Worm (Caenorhabditis elegans) whole organism, young adult: ENCODE data around the gene Y53G8AR.5.
"Not testable (repeated sequence)": the region's sequence is repeated elsewhere in the genome, so short reads cannot be mapped to it uniquely, and the experiment has no call there.

Source experiments
- B0019.2 ChIP-seq: fragments of 200-800 bp; sonication (Bioruptor generic); conservative IDR thresholded peaks from 2 replicates; pipeline ENCODE4 v1.3.6; 2022; ENCODE audit warnings: missing genetic modification reagents, missing genetic modification characterization, missing compliant biosample characterization
- C17E4.6 ChIP-seq: fragments of 200-800 bp; sonication (Bioruptor generic); IDR thresholded peaks from 2 replicates; pipeline ENCODE4 v1.3.6; 2022; ENCODE audit warnings: missing genetic modification reagents, missing genetic modification characterization, missing compliant biosample characterization
- F39B2.1 ChIP-seq: fragments of 200-800 bp; sonication (Bioruptor generic); IDR thresholded peaks from 2 replicates; pipeline ENCODE4 v1.3.6; 2022; ENCODE audit warnings: missing genetic modification reagents, missing genetic modification characterization, missing compliant biosample characterization
- F52B5.7 ChIP-seq: sonication (generic microtip); optimal IDR thresholded peaks from 2 replicates; lab custom pipeline; 2016; ENCODE audit warnings: mild to moderate bottlenecking, missing genetic modification characterization, missing compliant biosample characterization
- F57C9.4 ChIP-seq: sonication (generic microtip); optimal IDR thresholded peaks from 2 replicates; lab custom pipeline; 2017; ENCODE audit warnings: mild to moderate bottlenecking, missing genetic modification characterization, missing compliant biosample characterization
- T07F8.4 ChIP-seq: sonication (generic microtip); optimal IDR thresholded peaks from 2 replicates; lab custom pipeline; 2016; ENCODE audit warnings: mild to moderate bottlenecking, missing genetic modification characterization, moderate library complexity, missing compliant biosample characterization
- Y53F4B.3 ChIP-seq: fragments of 200-800 bp; sonication (Bioruptor generic); IDR thresholded peaks from 2 replicates; pipeline ENCODE4 v1.3.6; 2022; ENCODE audit warnings: missing genetic modification reagents, missing genetic modification characterization, missing compliant biosample characterization
- Y53G8AR.9 ChIP-seq: fragments of 200-800 bp; sonication (Bioruptor generic); conservative IDR thresholded peaks from 2 replicates; pipeline ENCODE4 v1.3.6; 2022; ENCODE audit warnings: missing genetic modification reagents, missing genetic modification characterization, missing compliant biosample characterization
- aptf-2 ChIP-seq: fragments of 200-800 bp; sonication (Bioruptor generic); conservative IDR thresholded peaks from 2 replicates; pipeline ENCODE4 v1.3.6; 2022; ENCODE audit warnings: missing genetic modification reagents, missing genetic modification characterization, missing compliant biosample characterization
- aptf-3 ChIP-seq: fragments of 200-800 bp; sonication (Bioruptor generic); IDR thresholded peaks from 2 replicates; pipeline ENCODE4 v1.3.6; 2022; ENCODE audit warnings: missing genetic modification characterization, missing compliant biosample characterization
- attf-6 ChIP-seq: fragments of 200-800 bp; sonication (Bioruptor generic); IDR thresholded peaks from 2 replicates; pipeline ENCODE4 v1.3.6; 2022; ENCODE audit warnings: missing genetic modification reagents, missing genetic modification characterization, missing compliant biosample characterization
- bed-1 ChIP-seq: fragments of 200-800 bp; sonication (Bioruptor generic); IDR thresholded peaks from 2 replicates; pipeline ENCODE4 v1.3.6; 2022; ENCODE audit warnings: missing genetic modification reagents, missing genetic modification characterization, missing compliant biosample characterization
- cebp-2 ChIP-seq: fragments of 200-800 bp; sonication (Bioruptor generic); IDR thresholded peaks from 2 replicates; pipeline ENCODE4 v1.3.6; 2022; ENCODE audit warnings: missing genetic modification characterization, missing compliant biosample characterization
- ceh-40 ChIP-seq: fragments of 200-800 bp; sonication (Bioruptor generic); IDR thresholded peaks from 2 replicates; pipeline ENCODE4 v1.3.6; 2022; ENCODE audit warnings: missing genetic modification characterization, missing compliant biosample characterization
- dpff-1 ChIP-seq: sonication (generic microtip); optimal IDR thresholded peaks from 2 replicates; lab custom pipeline; 2017; ENCODE audit warnings: mild to moderate bottlenecking, missing genetic modification characterization, missing compliant biosample characterization
- hlh-12 ChIP-seq: sonication (generic microtip); optimal IDR thresholded peaks from 2 replicates; lab custom pipeline; 2016; ENCODE audit warnings: missing genetic modification characterization, missing compliant biosample characterization
- hmg-1.2 ChIP-seq: fragments of 200-800 bp; sonication (Bioruptor generic); IDR thresholded peaks from 2 replicates; pipeline ENCODE4 v1.3.6; 2022; ENCODE audit warnings: missing genetic modification reagents, missing genetic modification characterization, missing compliant biosample characterization
- hmg-20 ChIP-seq: fragments of 200-800 bp; sonication (Bioruptor generic); IDR thresholded peaks from 2 replicates; pipeline ENCODE4 v1.3.6; 2022; ENCODE audit warnings: missing genetic modification reagents, missing genetic modification characterization, missing compliant biosample characterization
- lin-35 ChIP-seq, 3 experiments: fragments of 150-350 bp in 2 of 3; sonication (generic microtip) in 1 of 3; optimal IDR thresholded peaks; 2 replicates each; lab custom pipeline; 2014 to 2018; ENCODE audit warnings: missing biosample characterization in 3 of 3, missing genetic modification characterization in 3 of 3, missing genetic modification reagents in 3 of 3
- lin-54 ChIP-seq: fragments of 200-800 bp; sonication (Bioruptor generic); optimal IDR thresholded peaks from 2 replicates; lab custom pipeline; 2018; ENCODE audit warnings: mild to moderate bottlenecking, missing genetic modification characterization, missing compliant biosample characterization
- madf-10 ChIP-seq: sonication (generic microtip); optimal IDR thresholded peaks from 2 replicates; lab custom pipeline; 2016; ENCODE audit warnings: mild to moderate bottlenecking, missing genetic modification characterization, missing compliant biosample characterization
- madf-6 ChIP-seq: fragments of 200-800 bp; sonication (Bioruptor generic); IDR thresholded peaks from 2 replicates; pipeline ENCODE4 v1.3.6; 2022; ENCODE audit warnings: missing genetic modification reagents, missing genetic modification characterization, missing compliant biosample characterization
- mcd-1 ChIP-seq: fragments of 200-800 bp; sonication (Bioruptor generic); IDR thresholded peaks from 2 replicates; pipeline ENCODE4 v1.3.6; 2022; ENCODE audit warnings: missing genetic modification reagents, missing genetic modification characterization, missing compliant biosample characterization
- nhr-120 ChIP-seq: fragments of 200-800 bp; sonication (Bioruptor generic); IDR thresholded peaks from 2 replicates; pipeline ENCODE4 v1.3.6; 2022; ENCODE audit warnings: missing genetic modification characterization, missing compliant biosample characterization
- nhr-179 ChIP-seq: sonication (generic microtip); optimal IDR thresholded peaks from 2 replicates; lab custom pipeline; 2016; ENCODE audit warnings: mild to moderate bottlenecking, missing genetic modification characterization, missing compliant biosample characterization
- nhr-80 ChIP-seq: sonication (generic microtip); optimal IDR thresholded peaks from 2 replicates; lab custom pipeline; 2016; ENCODE audit warnings: missing genetic modification characterization, missing compliant biosample characterization
- nhr-90 ChIP-seq: sonication (generic microtip); optimal IDR thresholded peaks from 2 replicates; lab custom pipeline; 2016; ENCODE audit warnings: missing genotype, mild to moderate bottlenecking, missing genetic modification characterization, missing compliant biosample characterization
- pbrm-1 ChIP-seq: fragments of 200-800 bp; sonication (Bioruptor generic); IDR thresholded peaks from 2 replicates; pipeline ENCODE4 v1.3.6; 2022; ENCODE audit warnings: missing genetic modification reagents, missing genetic modification characterization, missing compliant biosample characterization
- rcor-1 ChIP-seq: fragments of 200-800 bp; sonication (Bioruptor generic); IDR thresholded peaks from 2 replicates; pipeline ENCODE4 v1.3.6; 2022; ENCODE audit warnings: missing genetic modification reagents, missing genetic modification characterization, missing compliant biosample characterization
- sdz-38 ChIP-seq: sonication (generic microtip); optimal IDR thresholded peaks from 2 replicates; lab custom pipeline; 2016; ENCODE audit warnings: missing genotype, missing genetic modification characterization, missing compliant biosample characterization
- sea-2 ChIP-seq: fragments of 200-800 bp; sonication (Bioruptor generic); IDR thresholded peaks from 2 replicates; pipeline ENCODE4 v1.3.6; 2022; ENCODE audit warnings: missing genetic modification characterization, missing compliant biosample characterization
- snpc-3.4 ChIP-seq: sonication (generic microtip); optimal IDR thresholded peaks from 2 replicates; lab custom pipeline; 2017; ENCODE audit warnings: missing genetic modification characterization, mild to moderate bottlenecking, missing compliant biosample characterization, antibody characterized with exemption, moderate library complexity, missing genotype, missing genetic modification reagents
- unc-62 ChIP-seq: fragments of 150-350 bp; optimal IDR thresholded peaks from 2 replicates; lab custom pipeline; 2014; ENCODE audit warnings: missing biosample characterization, missing genetic modification reagents, missing genetic modification characterization
- ztf-6 ChIP-seq: fragments of 200-800 bp; sonication (Bioruptor generic); IDR thresholded peaks from 2 replicates; pipeline ENCODE4 v1.3.6; 2022; ENCODE audit warnings: missing genetic modification reagents, missing genetic modification characterization, missing compliant biosample characterization

Gene Y53G8AR.5

ce11 chrIII:3255575-3255974 lies 41.7 kb upstream of the Y53G8AR.5 start, which contains the start of gene Y53G8AM.4:
Gene Y53G8AM.4 (minus strand): TSS chrIII:3255675.
- TF ChIP-seq rcor-1 (GFP tag; lab: Robert Waterston, UW): no peak
- no peak for TF ChIP-seq cebp-2 (GFP tag; lab: Robert Waterston, UW)
- no peak for TF ChIP-seq F39B2.1 (GFP tag; lab: Robert Waterston, UW)
- no peak for TF ChIP-seq Y53G8AR.9 (GFP tag; lab: Robert Waterston, UW)
- TF ChIP-seq lin-35 (GFP tag; optimal IDR thresholded peaks at IDR 0.05; lab: Kevin White, UChicago): no peak
- no peak for TF ChIP-seq Y53F4B.3 (GFP tag; lab: Robert Waterston, UW)
- no peak for TF ChIP-seq sdz-38 (tag; lab: Kevin White, UChicago)

DNA sequence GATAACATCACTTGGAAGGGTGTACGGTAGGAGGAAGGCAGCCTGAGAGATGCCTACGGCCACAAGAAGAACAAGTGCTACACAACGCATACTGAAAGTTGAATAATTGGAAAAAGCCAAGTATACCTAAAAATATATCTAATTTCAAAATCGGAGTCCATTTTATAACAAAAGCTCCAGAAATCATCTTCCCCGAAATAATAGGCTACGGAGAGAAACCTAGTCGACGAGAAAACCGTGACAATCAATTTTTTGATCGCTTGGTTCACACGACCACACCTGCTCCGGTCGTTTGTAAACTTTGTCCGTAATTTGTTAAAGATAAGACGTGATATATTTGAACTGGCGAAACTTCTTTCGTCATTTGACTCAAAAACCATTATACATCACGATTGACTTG lies 38.9 kb upstream of the Y53G8AR.5 start, which contains the start of gene nspg-7.2:
Gene nspg-7.2 (minus strand): TSS at position 101 of the 400 bp plus-strand sequence.
- TF ChIP-seq aptf-3 (GFP tag; lab: Robert Waterston, UW) (no peak), nhr-90 (no peak), F52B5.7 (tag; lab: Kevin White, UChicago) (no peak), B0019.2 (GFP tag; lab: Robert Waterston, UW) (no peak), cebp-2 (GFP tag; lab: Robert Waterston, UW) (no peak), T07F8.4 (tag; lab: Kevin White, UChicago) (no peak)
- TF ChIP-seq, all 124 proteins: peak for 0

DNA sequence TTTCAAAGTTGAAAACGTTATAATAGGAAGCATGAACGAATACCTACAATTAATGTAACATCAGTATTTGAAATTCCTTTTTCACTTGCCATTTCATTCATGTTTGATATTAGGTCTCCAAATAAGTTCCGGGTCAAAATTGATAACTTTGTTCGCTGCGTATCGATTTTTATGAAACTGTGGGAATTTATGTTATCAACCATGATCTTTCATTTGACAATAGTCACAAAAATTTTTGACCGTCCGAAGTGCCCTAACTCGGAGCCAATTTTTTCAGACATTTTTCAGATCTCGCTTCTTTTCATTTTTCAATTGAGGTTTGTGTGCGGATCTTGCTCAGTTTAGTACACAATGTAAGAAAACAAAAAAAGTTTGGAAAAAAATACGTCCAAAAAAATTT lies 37.6 kb upstream of the Y53G8AR.5 start, which contains the start of gene Y53G8AM.6:
Gene Y53G8AM.6 (minus strand): TSS at position 101 of the 400 bp plus-strand sequence.
- not testable (repeated sequence) for TF ChIP-seq attf-6 (GFP tag; lab: Robert Waterston, UW); aptf-2 (GFP tag; lab: Robert Waterston, UW); lin-54 (GFP tag; lab: Kevin White, UChicago)

ce11 chrIII:3263696-3264095 lies 33.6 kb upstream of the Y53G8AR.5 start:
- no peak for TF ChIP-seq F57C9.4
- TF ChIP-seq C17E4.6 (GFP tag; lab: Robert Waterston, UW): no peak
- no peak for TF ChIP-seq nhr-179 (tag; lab: Kevin White, UChicago)
- TF ChIP-seq snpc-3.4: no peak
- no peak for TF ChIP-seq nhr-80
- no peak for TF ChIP-seq dpff-1 (tag; lab: Kevin White, UChicago)
- TF ChIP-seq ceh-40: no peak
- TF ChIP-seq hlh-12 (tag; lab: Kevin White, UChicago): no peak
- TF ChIP-seq bed-1 (GFP tag; lab: Robert Waterston, UW): no peak
- TF ChIP-seq unc-62 (GFP tag; lab: Kevin White, UChicago): no peak
- no peak for TF ChIP-seq hmg-1.2 (GFP tag; lab: Robert Waterston, UW)
- TF ChIP-seq madf-10 (tag; lab: Kevin White, UChicago): no peak
- no peak for TF ChIP-seq mcd-1
- no peak for TF ChIP-seq F39B2.1 (GFP tag; lab: Robert Waterston, UW)
- TF ChIP-seq B0019.2 (GFP tag; lab: Robert Waterston, UW): no peak
- no peak for TF ChIP-seq ztf-6 (GFP tag; lab: Robert Waterston, UW)
- TF ChIP-seq nhr-120: no peak

ce11 chrIII:3266602-3267001 lies 30.6 kb upstream of the Y53G8AR.5 start, which contains the start of gene Y53G8AM.7:
Gene Y53G8AM.7 (minus strand): TSS chrIII:3266702.
- TF ChIP-seq hmg-20 (GFP tag; lab: Robert Waterston, UW): no peak
- TF ChIP-seq sea-2 (GFP tag; lab: Robert Waterston, UW): no peak
- no peak for TF ChIP-seq madf-6 (GFP tag; lab: Robert Waterston, UW)
- no peak for TF ChIP-seq ztf-6 (GFP tag; lab: Robert Waterston, UW)
- no peak for TF ChIP-seq pbrm-1 (GFP tag; lab: Robert Waterston, UW)
